Worm (Caenorhabditis elegans): Measurements from ENCODE around the gene mel-32.
A peak's percentile ranks its signal among the peaks of the same experiment; 100 is the strongest.

The mel-32 gene

DNA sequence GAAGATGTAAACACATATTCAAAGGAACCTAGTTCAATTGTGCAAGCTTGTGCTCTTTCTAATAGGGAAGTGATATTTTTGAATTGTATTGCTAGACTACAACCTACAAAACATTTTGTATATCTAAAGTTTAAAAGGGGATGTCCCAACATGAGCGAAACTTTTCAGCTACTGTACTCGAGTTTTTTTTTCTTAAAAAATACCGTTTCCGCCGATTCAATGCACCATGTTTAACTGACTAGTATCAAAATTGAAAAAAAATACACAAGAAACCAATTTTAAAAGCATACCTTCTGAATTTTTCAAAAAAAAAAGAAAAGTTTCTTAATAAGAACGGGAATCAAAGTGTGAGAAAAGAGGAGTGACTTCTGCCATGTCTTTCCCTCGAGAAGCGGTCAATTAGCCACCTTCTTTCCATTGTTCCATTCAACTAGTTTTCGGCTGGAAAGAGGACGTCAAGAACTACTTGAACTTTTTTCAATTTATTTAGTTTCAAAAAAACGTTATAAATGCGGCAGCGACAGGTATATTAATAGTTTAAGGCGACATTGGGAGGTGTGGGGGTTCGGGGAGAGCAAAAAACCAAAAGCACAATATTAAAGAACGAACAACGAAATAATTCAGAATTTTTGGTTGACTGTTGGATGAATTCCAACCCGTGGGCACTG is 27.4 kb downstream of the mel-32 start, which contains the start of gene nas-4 (continued):
- no peak for TF ChIP-seq efl-1 (GFP tag; optimal IDR thresholded peaks at IDR 0.05)
- no peak for TF ChIP-seq F23B12.7 (tag; optimal IDR thresholded peaks at IDR 0.05; ENCODE audit: insufficient read depth)
- no peak for TF ChIP-seq snpc-1.3 (tag; optimal IDR thresholded peaks at IDR 0.05; ENCODE audit: insufficient read depth)
- no peak for TF ChIP-seq nhr-80 (tag; optimal IDR thresholded peaks at IDR 0.05)
- 0 out of 2 replicates have a peak, but pooled peaks have one; percentile 18 for TF ChIP-seq egl-44 (GFP tag; IDR thresholded peaks at IDR 0.05)
- TF ChIP-seq ets-4 (GFP tag; optimal IDR thresholded peaks at IDR 0.05), result no peak
- no peak for TF ChIP-seq F52B5.7 (tag; optimal IDR thresholded peaks at IDR 0.05)
- TF ChIP-seq F10E7.11 (tag; optimal IDR thresholded peaks at IDR 0.05), result no peak
- no peak for TF ChIP-seq T26A5.8 (tag; optimal IDR thresholded peaks at IDR 0.05)
- no peak for TF ChIP-seq xnd-1 (tag; optimal IDR thresholded peaks at IDR 0.05)
- TF ChIP-seq tbx-9 (tag; optimal IDR thresholded peaks at IDR 0.05; ENCODE audit: borderline replicate concordance), result no peak
- TF ChIP-seq Y56A3A.18 (GFP tag; IDR thresholded peaks at IDR 0.05), result peak; percentile 20; the same call in 1 of the 2 replicates
- no peak for TF ChIP-seq hlh-12 (tag; optimal IDR thresholded peaks at IDR 0.05)
- TF ChIP-seq B0261.1 (tag; optimal IDR thresholded peaks at IDR 0.05), result no peak
- no peak for TF ChIP-seq F57A8.1 (GFP tag; optimal IDR thresholded peaks at IDR 0.05)
- no peak for TF ChIP-seq ama-1 (optimal IDR thresholded peaks at IDR 0.05)
- TF ChIP-seq ama-1 (GFP tag; optimal IDR thresholded peaks at IDR 0.05), result no peak
- TF ChIP-seq lin-26 (GFP tag; IDR thresholded peaks at IDR 0.05), result peak; percentile 80
- TF ChIP-seq mxl-1 (tag; optimal IDR thresholded peaks at IDR 0.05), result no peak
- no peak for TF ChIP-seq ceh-100 (GFP tag; IDR thresholded peaks at IDR 0.05)
- TF ChIP-seq hmg-20 (GFP tag; IDR thresholded peaks at IDR 0.05), result no peak
- TF ChIP-seq ceh-27 (GFP tag; optimal IDR thresholded peaks at IDR 0.05), result peak; percentile 35
- 0 out of 2 replicates have a peak, but pooled peaks have one; percentile 70 for TF ChIP-seq madf-3 (GFP tag; IDR thresholded peaks at IDR 0.05)
- TF ChIP-seq lin-54 (GFP tag; optimal IDR thresholded peaks at IDR 0.05), result no peak
- no peak for TF ChIP-seq chd-7 (tag; optimal IDR thresholded peaks at IDR 0.05)
- no peak for TF ChIP-seq F49E8.2 (tag; optimal IDR thresholded peaks at IDR 0.05; ENCODE audit: insufficient read depth)
- no peak for TF ChIP-seq rcor-1 (GFP tag; IDR thresholded peaks at IDR 0.05)
- no peak for TF ChIP-seq lin-35 (GFP tag; optimal IDR thresholded peaks at IDR 0.05)
- TF ChIP-seq atf-7 (tag; optimal IDR thresholded peaks at IDR 0.05), result peak; percentile 6
- TF ChIP-seq lsl-1 (GFP tag; optimal IDR thresholded peaks at IDR 0.05), result no peak
- TF ChIP-seq snpc-1.1 (tag; optimal IDR thresholded peaks at IDR 0.05; ENCODE audit: insufficient read depth), result no peak
- no peak for TF ChIP-seq pha-4 (tag; optimal IDR thresholded peaks at IDR 0.05)
- no peak for TF ChIP-seq nhr-27 (tag; optimal IDR thresholded peaks at IDR 0.05)
- no peak for TF ChIP-seq F39B2.1 (GFP tag; IDR thresholded peaks at IDR 0.05)
- TF ChIP-seq ztf-22 (GFP tag; optimal IDR thresholded peaks at IDR 0.05), result no peak
- no peak; the same call in 1 of the 2 replicates for TF ChIP-seq madf-6 (GFP tag; IDR thresholded peaks at IDR 0.05)
- peak; percentile 75 for TF ChIP-seq B0035.1 (tag; optimal IDR thresholded peaks at IDR 0.05)
- no peak for TF ChIP-seq dpff-1 (tag; optimal IDR thresholded peaks at IDR 0.05)
- TF ChIP-seq fkh-3 (tag; optimal IDR thresholded peaks at IDR 0.05), result peak; percentile 22
- no peak for TF ChIP-seq sptf-2 (GFP tag; optimal IDR thresholded peaks at IDR 0.05)
- TF ChIP-seq tbp1 (GFP tag; optimal IDR thresholded peaks at IDR 0.05), result no peak
- peak; percentile 60 for TF ChIP-seq repo-1 (tag; optimal IDR thresholded peaks at IDR 0.05)
- TF ChIP-seq K11D2.4 (GFP tag; IDR thresholded peaks at IDR 0.05), result no peak; the same call in 1 of the 2 replicates
- no peak for TF ChIP-seq F55B11.4 (tag; optimal IDR thresholded peaks at IDR 0.05; ENCODE audit: borderline replicate concordance, insufficient read depth)
- TF ChIP-seq lsy-27 (tag; optimal IDR thresholded peaks at IDR 0.05; ENCODE audit: borderline replicate concordance, insufficient read depth), result no peak
- TF ChIP-seq F33H1.4 (GFP tag; IDR thresholded peaks at IDR 0.05), result no peak
- TF ChIP-seq dox-1 (GFP tag; IDR thresholded peaks at IDR 0.05), result no peak
- TF ChIP-seq athp-1 (tag; optimal IDR thresholded peaks at IDR 0.05), result peak; percentile 64

Measured in whole organism, young adult.